Fruit fly (Drosophila melanogaster) S2 (cell line): ENCODE measurements around the gene lobo.

Experiments
- CG8478 ChIP-seq: fragments of >200 bp; optimal IDR thresholded peaks from 2 replicates; lab custom pipeline; 2018
- CTCF ChIP-seq, 2 experiments: fragments of >200 bp; optimal IDR thresholded peaks; 2 replicates each; lab custom pipeline; 2018

DNA sequence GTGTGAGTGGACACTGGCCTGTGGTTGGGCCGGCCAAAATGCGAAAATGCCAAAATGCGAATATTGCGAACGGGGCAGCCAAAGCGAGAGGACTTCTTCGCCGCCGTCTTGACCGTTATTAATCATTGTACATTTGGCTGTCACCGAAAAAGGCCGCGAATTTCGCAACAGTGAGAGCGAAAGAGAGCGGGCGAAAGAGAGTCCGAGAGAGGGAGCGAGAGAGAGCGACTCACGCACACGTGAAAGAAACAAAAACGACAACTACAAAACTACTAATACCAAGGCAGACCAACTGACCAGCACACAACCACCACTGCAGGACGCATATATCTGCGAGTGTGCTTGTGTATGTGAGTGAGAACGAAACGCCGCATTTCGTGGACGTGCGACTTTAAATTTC lies 9.0 kb downstream of the lobo start:
- TF ChIP-seq CTCF (optimal IDR thresholded peaks at IDR 0.05; lab: Kevin White, UChicago): no peak
- no peak for TF ChIP-seq CG8478
